Fruit fly (Drosophila melanogaster) whole organism, wandering third instar larva: ENCODE results near the gene grim.

Experiments used
- GATAd ChIP-seq: sonication (Bioruptor generic); optimal IDR thresholded peaks from 2 replicates; lab custom pipeline; 2016; ENCODE audit warnings: missing biosample characterization, missing genetic modification characterization
- Hr83 ChIP-seq: fragments of 200-300 bp; sonication (Bioruptor generic); optimal IDR thresholded peaks from 2 replicates; lab custom pipeline; 2016; ENCODE audit warnings: missing biosample characterization, mild to moderate bottlenecking, missing genetic modification characterization, moderate library complexity; ENCODE audit not compliant: poor library complexity, severe bottlenecking
- Myc ChIP-seq: fragments of >200 bp; optimal IDR thresholded peaks from 2 replicates; lab custom pipeline; 2017
- dmrt93B ChIP-seq: fragments of 200-800 bp; sonication (Bioruptor generic); optimal IDR thresholded peaks from 2 replicates; lab custom pipeline; 2018; ENCODE audit warnings: missing biosample characterization, mild to moderate bottlenecking, missing genetic modification characterization
- h ChIP-seq: fragments of 200-800 bp; sonication (Bioruptor generic); optimal IDR thresholded peaks from 3 replicates; lab custom pipeline; 2016; ENCODE audit warnings: missing biosample characterization, mild to moderate bottlenecking, missing genetic modification characterization
- lola ChIP-seq: fragments of >200 bp; optimal IDR thresholded peaks from 2 replicates; lab custom pipeline; 2017; ENCODE audit warnings: missing biosample characterization, missing genetic modification characterization

- TF ChIP-seq dmrt93B (GFP tag; lab: Kevin White, UChicago): no peak
- no peak for TF ChIP-seq GATAd (GFP tag; lab: Kevin White, UChicago)
- no peak for TF ChIP-seq h (GFP tag; lab: Kevin White, UChicago)
- no peak for TF ChIP-seq lola (GFP tag; lab: Kevin White, UChicago)
- TF ChIP-seq Myc (lab: Kevin White, UChicago): no peak
- no peak for TF ChIP-seq Hr83 (GFP tag; lab: Kevin White, UChicago)
These were observed 43.8 kb upstream of the grim start for dm6 chr3L:18348040-18348439.
